Fruit fly (Drosophila melanogaster) whole organism, embryonic: ENCODE results near the gene Vlet.

Experiments used
- ATbp ChIP-seq: fragments of 200-800 bp; sonication (Bioruptor generic); optimal IDR thresholded peaks from 2 replicates; lab custom pipeline; 2017; ENCODE audit warnings: missing biosample characterization, mild to moderate bottlenecking, missing genetic modification characterization, missing genetic modification reagents
- Atf6 ChIP-seq: fragments of 200-800 bp; sonication (Bioruptor generic); IDR thresholded peaks from 2 replicates; pipeline ENCODE4 v1.3.6; 2022; ENCODE audit warnings: missing biosample characterization, missing genetic modification characterization
- CG10209 ChIP-seq: fragments of 200-800 bp; sonication (Bioruptor generic); optimal IDR thresholded peaks from 3 replicates; lab custom pipeline; 2017; ENCODE audit warnings: missing biosample characterization, mild to moderate bottlenecking, missing genetic modification characterization, missing genetic modification reagents
- CG10267 ChIP-seq: fragments of 200-800 bp; sonication (Bioruptor generic); optimal IDR thresholded peaks from 2 replicates; lab custom pipeline; 2018; ENCODE audit warnings: missing biosample characterization, mild to moderate bottlenecking, missing genetic modification characterization, moderate library complexity
- CG12299 ChIP-seq: fragments of 200-800 bp; sonication (Bioruptor generic); optimal IDR thresholded peaks from 2 replicates; lab custom pipeline; 2018; ENCODE audit warnings: missing biosample characterization, mild to moderate bottlenecking, missing genetic modification characterization
- CG13287 ChIP-seq: fragments of 200-800 bp; sonication (Bioruptor generic); IDR thresholded peaks from 2 replicates; pipeline ENCODE4 v1.3.6; 2022; ENCODE audit warnings: missing biosample characterization, missing genetic modification characterization; ENCODE audit not compliant: partially characterized antibody
- CG13775 ChIP-seq: fragments of 200-800 bp; sonication (Bioruptor generic); optimal IDR thresholded peaks from 3 replicates; lab custom pipeline; 2017; ENCODE audit warnings: missing biosample characterization, mild to moderate bottlenecking, missing genetic modification characterization
- CG15514 ChIP-seq: fragments of 200-800 bp; sonication (Bioruptor generic); optimal IDR thresholded peaks from 3 replicates; lab custom pipeline; 2017; ENCODE audit warnings: missing biosample characterization, missing genetic modification characterization, mild to moderate bottlenecking, moderate library complexity, missing genetic modification reagents
- CG18764 ChIP-seq: fragments of 200-800 bp; sonication (Bioruptor generic); optimal IDR thresholded peaks from 3 replicates; lab custom pipeline; 2016; ENCODE audit warnings: missing biosample characterization, missing genetic modification characterization
- CG33213 ChIP-seq: fragments of 200-800 bp; sonication (Bioruptor generic); optimal IDR thresholded peaks from 3 replicates; lab custom pipeline; 2016; ENCODE audit warnings: missing biosample characterization, missing genetic modification characterization
- CG4617 ChIP-seq: fragments of 200-800 bp; sonication (Bioruptor generic); optimal IDR thresholded peaks from 3 replicates; lab custom pipeline; 2016; ENCODE audit warnings: missing biosample characterization, missing genetic modification characterization, borderline replicate concordance
- CG6683 ChIP-seq: fragments of 200-800 bp; sonication (Bioruptor generic); optimal IDR thresholded peaks from 2 replicates; lab custom pipeline; 2017; ENCODE audit warnings: missing biosample characterization, mild to moderate bottlenecking, missing genetic modification characterization, missing genetic modification reagents
- CG6813 ChIP-seq: fragments of 200-800 bp; sonication (Bioruptor generic); optimal IDR thresholded peaks from 2 replicates; lab custom pipeline; 2017; ENCODE audit warnings: missing biosample characterization, missing genetic modification characterization, mild to moderate bottlenecking, moderate library complexity, missing genetic modification reagents
- CG7372 ChIP-seq: fragments of 200-800 bp; sonication (Bioruptor generic); IDR thresholded peaks from 2 replicates; pipeline ENCODE4 v1.3.6; 2022; ENCODE audit warnings: missing biosample characterization, missing genetic modification characterization
- CG7786 ChIP-seq: fragments of 200-800 bp; sonication (Bioruptor generic); optimal IDR thresholded peaks from 2 replicates; lab custom pipeline; 2016; ENCODE audit warnings: missing biosample characterization, missing genetic modification characterization
- CG8924 ChIP-seq: fragments of 200-800 bp; optimal IDR thresholded peaks from 3 replicates; lab custom pipeline; 2019; ENCODE audit warnings: missing biosample characterization, mild to moderate bottlenecking, missing genetic modification characterization, moderate library complexity
- Dbx ChIP-seq: fragments of 200-800 bp; sonication (Bioruptor generic); IDR thresholded peaks from 3 replicates; pipeline ENCODE4 v1.3.6; 2022; ENCODE audit warnings: missing biosample characterization, missing genetic modification characterization
- Dll ChIP-seq: fragments of 200-800 bp; sonication (Bioruptor generic); IDR thresholded peaks from 4 replicates; pipeline ENCODE4 v1.3.6; 2022; ENCODE audit warnings: missing biosample characterization, missing genetic modification characterization; ENCODE audit not compliant: partially characterized antibody
- Doc2 ChIP-seq: fragments of 200-800 bp; sonication (Bioruptor generic); IDR thresholded peaks from 2 replicates; pipeline ENCODE4 v1.3.6; 2022; ENCODE audit warnings: missing biosample characterization, missing genetic modification characterization
- Dref ChIP-seq: fragments of 200-800 bp; sonication (Bioruptor generic); IDR thresholded peaks from 2 replicates; pipeline ENCODE4 v1.3.6; 2022; ENCODE audit warnings: missing biosample characterization, missing genetic modification characterization
- Ets97D ChIP-seq: fragments of 200-800 bp; sonication (Bioruptor generic); optimal IDR thresholded peaks from 3 replicates; lab custom pipeline; 2016; ENCODE audit warnings: missing biosample characterization, missing genetic modification characterization
- GATAe ChIP-seq: fragments of 200-800 bp; sonication (Bioruptor generic); conservative IDR thresholded peaks from 2 replicates; pipeline ENCODE4 v1.3.6; 2022; ENCODE audit warnings: missing biosample characterization, missing genetic modification characterization
- Gug ChIP-seq: fragments of 200-800 bp; sonication (Bioruptor generic); IDR thresholded peaks from 4 replicates; pipeline ENCODE4 v1.3.6; 2022; ENCODE audit warnings: missing biosample characterization, missing genetic modification characterization
- HmgD ChIP-seq: fragments of 200-800 bp; sonication (Bioruptor generic); optimal IDR thresholded peaks from 3 replicates; lab custom pipeline; 2016; ENCODE audit warnings: missing biosample characterization, missing genetic modification characterization
- HmgZ ChIP-seq: fragments of 200-800 bp; sonication (Bioruptor generic); optimal IDR thresholded peaks from 2 replicates; lab custom pipeline; 2018; ENCODE audit warnings: missing biosample characterization, mild to moderate bottlenecking, missing genetic modification characterization
- Lhr ChIP-seq: fragments of 200-800 bp; sonication (Bioruptor generic); optimal IDR thresholded peaks from 3 replicates; lab custom pipeline; 2017; ENCODE audit warnings: mild to moderate bottlenecking, missing biosample characterization, missing genetic modification reagents, missing genetic modification characterization
- Mad ChIP-seq: fragments of 200-800 bp; sonication (Bioruptor generic); optimal IDR thresholded peaks from 2 replicates; lab custom pipeline; 2016; ENCODE audit warnings: missing biosample characterization, missing genetic modification characterization
- Med ChIP-seq: fragments of 200-800 bp; sonication (Bioruptor generic); peaks from one replicate; lab custom pipeline; 2016; ENCODE audit warnings: missing biosample characterization, missing genetic modification characterization, mild to moderate bottlenecking, inconsistent platforms, moderate library complexity
- NC2α ChIP-seq: fragments of 200-800 bp; sonication (Bioruptor generic); optimal IDR thresholded peaks from 2 replicates; lab custom pipeline; 2016; ENCODE audit warnings: missing biosample characterization, missing genetic modification characterization
- Nf-YC ChIP-seq: fragments of 200-800 bp; optimal IDR thresholded peaks from 3 replicates; lab custom pipeline; 2019; ENCODE audit warnings: missing biosample characterization, mild to moderate bottlenecking, missing genetic modification characterization, moderate library complexity
- Scr ChIP-seq: fragments of 200-800 bp; sonication (Bioruptor generic); IDR thresholded peaks from 2 replicates; pipeline ENCODE4 v1.3.6; 2022; ENCODE audit warnings: missing biosample characterization, missing genetic modification characterization; ENCODE audit not compliant: partially characterized antibody
- Trl ChIP-seq, 3 experiments: fragments of >200 bp in 2 of 3; fragments of 200-800 bp in 1 of 3; sonication (Bioruptor generic) in 1 of 3; optimal IDR thresholded peaks; 2 replicates in 1 of 3; 3 replicates in 2 of 3; lab custom pipeline; 2016 to 2017; ENCODE audit warnings: missing biosample characterization in 1 of 3, missing genetic modification characterization in 1 of 3
- Xbp1 ChIP-seq: fragments of 200-800 bp; sonication (Bioruptor generic); optimal IDR thresholded peaks from 3 replicates; lab custom pipeline; 2016; ENCODE audit warnings: missing biosample characterization, mild to moderate bottlenecking, missing genetic modification characterization
- ato ChIP-seq: fragments of 200-800 bp; sonication (Bioruptor generic); IDR thresholded peaks from 2 replicates; pipeline ENCODE4 v1.3.6; 2022; ENCODE audit warnings: missing biosample characterization, missing genetic modification characterization; ENCODE audit not compliant: partially characterized antibody
- cg ChIP-seq: fragments of 200-800 bp; sonication (Bioruptor generic); optimal IDR thresholded peaks from 3 replicates; lab custom pipeline; 2019; ENCODE audit warnings: missing biosample characterization, mild to moderate bottlenecking, missing genetic modification characterization, moderate library complexity
- chm ChIP-seq: fragments of 200-800 bp; sonication (Bioruptor generic); IDR thresholded peaks from 2 replicates; pipeline ENCODE4 v1.3.6; 2022; ENCODE audit warnings: missing biosample characterization, missing genetic modification characterization
- fd96Cb ChIP-seq: fragments of 200-800 bp; sonication (Bioruptor generic); optimal IDR thresholded peaks from 2 replicates; lab custom pipeline; 2018; ENCODE audit warnings: missing biosample characterization, mild to moderate bottlenecking, missing genetic modification characterization, moderate library complexity
- hbn ChIP-seq: fragments of 200-800 bp; sonication (Bioruptor generic); IDR thresholded peaks from 2 replicates; pipeline ENCODE4 v1.3.6; 2022; ENCODE audit warnings: missing biosample characterization, missing genetic modification characterization; ENCODE audit not compliant: partially characterized antibody
- hth ChIP-seq: fragments of >200 bp; optimal IDR thresholded peaks from 2 replicates; lab custom pipeline; 2017; ENCODE audit warnings: inconsistent platforms
- inv ChIP-seq: fragments of 200-800 bp; sonication (Bioruptor generic); IDR thresholded peaks from 2 replicates; pipeline ENCODE4 v1.3.6; 2022; ENCODE audit warnings: missing biosample characterization, missing genetic modification characterization; ENCODE audit not compliant: partially characterized antibody
- lbe ChIP-seq: fragments of 200-800 bp; sonication (Bioruptor generic); optimal IDR thresholded peaks from 2 replicates; lab custom pipeline; 2016; ENCODE audit warnings: missing biosample characterization, mild to moderate bottlenecking, missing genetic modification characterization
- org-1 ChIP-seq: fragments of 200-800 bp; sonication (Bioruptor generic); optimal IDR thresholded peaks from 2 replicates; lab custom pipeline; 2017; ENCODE audit warnings: missing biosample characterization, missing genetic modification characterization
- otp ChIP-seq: fragments of 200-800 bp; sonication (Bioruptor generic); IDR thresholded peaks from 3 replicates; pipeline ENCODE4, ENCODE4 v1.3.6; 2022; ENCODE audit warnings: missing biosample characterization, missing genetic modification characterization
- peb ChIP-seq: fragments of 200-800 bp; sonication (Bioruptor generic); IDR thresholded peaks from 2 replicates; pipeline ENCODE4 v1.3.6; 2022; ENCODE audit warnings: missing biosample characterization, missing genetic modification characterization
- sc ChIP-seq, 3 experiments: fragments of >200 bp in 2 of 3; fragments of 200-800 bp in 1 of 3; sonication (Bioruptor generic) in 1 of 3; optimal IDR thresholded peaks; 2 replicates in 2 of 3; 3 replicates in 1 of 3; lab custom pipeline; 2017; ENCODE audit warnings: mild to moderate bottlenecking in 1 of 3, missing biosample characterization in 1 of 3, missing genetic modification characterization in 1 of 3, missing genetic modification reagents in 1 of 3
- sens ChIP-seq: fragments of 200-800 bp; sonication (Bioruptor generic); peaks from one replicate; lab custom pipeline; 2016; ENCODE audit warnings: missing biosample characterization, missing genetic modification characterization
- zfh1 ChIP-seq: fragments of 200-800 bp; sonication (Bioruptor generic); IDR thresholded peaks from 3 replicates; pipeline ENCODE4 v1.3.6; 2022; ENCODE audit warnings: missing biosample characterization, missing genetic modification characterization

Gene Vlet

dm6 chrX:11709799-11710720 is 31.7 kb upstream of the Vlet start, which contains the start of gene FucT6 (continued):
- TF ChIP-seq Doc2 (GFP tag; lab: Robert Waterston, UW) (no peak), Trl (optimal IDR thresholded peaks at IDR 0.05; lab: Kevin White, UChicago) (peak; percentile 35 to 56), Trl (GFP tag; optimal IDR thresholded peaks at IDR 0.05; lab: Kevin White, UChicago) (no peak), org-1 (GFP tag; lab: Kevin White, UChicago) (no peak), lbe (GFP tag; lab: Kevin White, UChicago) (no peak), CG7786 (GFP tag; lab: Kevin White, UChicago) (no peak), CG33213 (peak; percentile 32), zfh1 (GFP tag; lab: Robert Waterston, UW) (no peak), otp (GFP tag; lab: Robert Waterston, UW) (no peak), HmgZ (tag; lab: Kevin White, UChicago) (peak; percentile 61), cg (GFP tag; lab: Kevin White, UChicago) (peak; percentile 54), Nf-YC (tag; lab: Kevin White, UChicago) (peak; percentile 26), fd96Cb (no peak), CG13775 (GFP tag; lab: Kevin White, UChicago) (peak; percentile 9), ato (peak; percentile 78), Xbp1 (GFP tag; lab: Kevin White, UChicago) (no peak), Gug (GFP tag; lab: Robert Waterston, UW) (no peak), Med (GFP tag; lab: Kevin White, UChicago) (peak; percentile 84), HmgD (GFP tag; lab: Kevin White, UChicago) (peak; percentile 16), inv (GFP tag; lab: Robert Waterston, UW) (peak; percentile 79), CG10209 (GFP tag; lab: Kevin White, UChicago) (peak; percentile 6), ATbp (peak; percentile 33), CG13287 (GFP tag; lab: Robert Waterston, UW) (peak; percentile 91), NC2α (GFP tag; lab: Kevin White, UChicago) (no peak), sens (peak; percentile 74), hbn (GFP tag; lab: Robert Waterston, UW) (peak; percentile 80), Ets97D (GFP tag; lab: Kevin White, UChicago) (peak; percentile 75), peb (no peak), CG10267 (tag; lab: Kevin White, UChicago) (peak; percentile 62), CG12299 (no peak), Atf6 (GFP tag; lab: Robert Waterston, UW) (peak; percentile 49; the same call in 1 of the 2 replicates), CG18764 (no peak), Lhr (GFP tag; lab: Kevin White, UChicago) (peak; percentile 39), Mad (GFP tag; lab: Kevin White, UChicago) (peak; percentile 0), Dbx (GFP tag; lab: Robert Waterston, UW) (no peak), CG7372 (GFP tag; lab: Robert Waterston, UW) (no peak), CG6813 (GFP tag; lab: Kevin White, UChicago) (peak; percentile 30), CG15514 (GFP tag; lab: Kevin White, UChicago) (peak; percentile 98), Dll (GFP tag; lab: Robert Waterston, UW) (peak; percentile 83), chm (GFP tag; lab: Robert Waterston, UW) (peak; percentile 34; the same call in 1 of the 2 replicates), CG4617 (peak; percentile 79), CG8924 (tag; lab: Kevin White, UChicago) (no peak), hth (no peak), CG6683 (GFP tag; lab: Kevin White, UChicago) (peak; percentile 21), GATAe (GFP tag; lab: Robert Waterston, UW) (no peak), Scr (GFP tag; lab: Robert Waterston, UW) (peak; percentile 83), Dref (GFP tag; lab: Robert Waterston, UW) (peak; percentile 98), sc (optimal IDR thresholded peaks at IDR 0.05; lab: Kevin White, UChicago) (no peak), sc (GFP tag; optimal IDR thresholded peaks at IDR 0.05; lab: Kevin White, UChicago) (no peak)
